Worm (Caenorhabditis elegans) whole organism, L3 larva: Measurements from ENCODE around the gene taf-6.1.
A peak's percentile ranks its signal among the peaks of the same experiment; 100 is the strongest.

Experiments
- R02D3.7 ChIP-seq: fragments of 150-350 bp; optimal IDR thresholded peaks from 2 replicates; lab custom pipeline; 2014; ENCODE audit warnings: missing biosample characterization, missing genetic modification characterization
- aly-2 ChIP-seq: fragments of 150-350 bp; optimal IDR thresholded peaks from 2 replicates; lab custom pipeline; 2014; ENCODE audit warnings: missing biosample characterization, missing genetic modification characterization
- ama-1 ChIP-seq: fragments of 150-350 bp; optimal IDR thresholded peaks from 2 replicates; lab custom pipeline; 2018
- ceh-16 ChIP-seq: sonication (generic microtip); optimal IDR thresholded peaks from 2 replicates; lab custom pipeline; 2017; ENCODE audit warnings: missing biosample characterization, missing genetic modification characterization
- ceh-28 ChIP-seq: fragments of 150-350 bp; optimal IDR thresholded peaks from 2 replicates; lab custom pipeline; 2014; ENCODE audit warnings: missing biosample characterization, missing genetic modification reagents, missing genetic modification characterization
- ceh-9 ChIP-seq: sonication (generic microtip); optimal IDR thresholded peaks from 2 replicates; lab custom pipeline; 2018; ENCODE audit warnings: missing biosample characterization, missing genetic modification characterization
- daf-12 ChIP-seq: fragments of 150-350 bp; optimal IDR thresholded peaks from 2 replicates; lab custom pipeline; 2014; ENCODE audit warnings: missing biosample characterization, missing genetic modification reagents, missing genetic modification characterization
- egl-27 ChIP-seq: sonication (generic microtip); optimal IDR thresholded peaks from 4 replicates; lab custom pipeline; 2017; ENCODE audit warnings: missing biosample characterization, missing genetic modification reagents, missing genetic modification characterization
- egl-5 ChIP-seq: fragments of 150-350 bp; optimal IDR thresholded peaks from 2 replicates; lab custom pipeline; 2017; ENCODE audit warnings: missing biosample characterization, missing genetic modification reagents, missing genetic modification characterization, inconsistent platforms
- elt-1 ChIP-seq: fragments of 150-350 bp; optimal IDR thresholded peaks from 2 replicates; lab custom pipeline; 2014; ENCODE audit warnings: missing biosample characterization, missing genetic modification characterization
- elt-2 ChIP-seq: sonication (generic microtip); optimal IDR thresholded peaks from 2 replicates; lab custom pipeline; 2016; ENCODE audit warnings: missing genetic modification reagents, mild to moderate bottlenecking, missing genetic modification characterization, missing compliant biosample characterization
- elt-3 ChIP-seq, 3 experiments: fragments of 150-350 bp in 1 of 3; sonication (generic microtip) in 2 of 3; optimal IDR thresholded peaks; 2 replicates in 2 of 3; 4 replicates in 1 of 3; lab custom pipeline; 2014 to 2017; ENCODE audit warnings: missing biosample characterization in 3 of 3, missing genetic modification characterization in 3 of 3
- eor-1 ChIP-seq, 2 experiments: fragments of 150-350 bp; optimal IDR thresholded peaks; 2 replicates each; lab custom pipeline; 2014 to 2018; ENCODE audit warnings: missing biosample characterization in 2 of 2, missing genetic modification characterization in 2 of 2
- fkh-10 ChIP-seq: sonication (generic microtip); optimal IDR thresholded peaks from 2 replicates; lab custom pipeline; 2017; ENCODE audit warnings: missing biosample characterization, missing genetic modification reagents, missing genetic modification characterization
- fkh-2 ChIP-seq: fragments of 150-350 bp; optimal IDR thresholded peaks from 2 replicates; lab custom pipeline; 2014; ENCODE audit warnings: missing biosample characterization, missing genetic modification reagents, missing genetic modification characterization
- jun-1 ChIP-seq: fragments of 150-350 bp; optimal IDR thresholded peaks from 2 replicates; lab custom pipeline; 2014; ENCODE audit warnings: missing biosample characterization, missing genetic modification reagents, missing genetic modification characterization
- lin-15B ChIP-seq: fragments of 150-350 bp; optimal IDR thresholded peaks from 2 replicates; lab custom pipeline; 2014; ENCODE audit warnings: missing biosample characterization, missing genetic modification characterization
- lsy-12 ChIP-seq: sonication (generic microtip); optimal IDR thresholded peaks from 2 replicates; lab custom pipeline; 2016; ENCODE audit warnings: mild to moderate bottlenecking, missing genetic modification characterization, missing compliant biosample characterization
- mdl-1 ChIP-seq: fragments of 150-350 bp; optimal IDR thresholded peaks from 2 replicates; lab custom pipeline; 2014; ENCODE audit warnings: missing biosample characterization, missing genetic modification characterization
- mml-1 ChIP-seq: fragments of 150-350 bp; sonication (generic microtip); optimal IDR thresholded peaks from 3 replicates; lab custom pipeline; 2014; ENCODE audit warnings: missing biosample characterization, missing genetic modification characterization
- nfya-1 ChIP-seq: sonication (generic microtip); optimal IDR thresholded peaks from 2 replicates; lab custom pipeline; 2017; ENCODE audit warnings: missing genetic modification characterization, mild to moderate bottlenecking, missing compliant biosample characterization, antibody characterized with exemption, moderate library complexity; ENCODE audit not compliant: insufficient read depth
- nhr-11 ChIP-seq: fragments of 150-350 bp; optimal IDR thresholded peaks from 2 replicates; lab custom pipeline; 2014; ENCODE audit warnings: missing biosample characterization, missing genetic modification characterization
- nhr-12 ChIP-seq: fragments of 150-350 bp; optimal IDR thresholded peaks from 2 replicates; lab custom pipeline; 2014; ENCODE audit warnings: missing biosample characterization, missing genetic modification characterization
- nhr-23 ChIP-seq: fragments of 150-350 bp; optimal IDR thresholded peaks from 2 replicates; lab custom pipeline; 2014; ENCODE audit warnings: missing biosample characterization, missing genetic modification reagents, missing genetic modification characterization
- nhr-25 ChIP-seq: sonication (generic microtip); optimal IDR thresholded peaks from 2 replicates; lab custom pipeline; 2017; ENCODE audit warnings: missing biosample characterization, missing genetic modification characterization
- nhr-28 ChIP-seq: fragments of 150-350 bp; optimal IDR thresholded peaks from 2 replicates; lab custom pipeline; 2014; ENCODE audit warnings: missing biosample characterization, missing genetic modification characterization
- nhr-67 ChIP-seq: fragments of 150-350 bp; optimal IDR thresholded peaks from 2 replicates; lab custom pipeline; 2014; ENCODE audit warnings: missing biosample characterization, missing genetic modification characterization
- pha-4 ChIP-seq: fragments of 150-350 bp; optimal IDR thresholded peaks from 2 replicates; lab custom pipeline; 2014; ENCODE audit warnings: missing biosample characterization, missing genetic modification reagents, missing genetic modification characterization
- pqm-1 ChIP-seq: fragments of 150-350 bp; optimal IDR thresholded peaks from 2 replicates; lab custom pipeline; 2017; ENCODE audit warnings: missing biosample characterization, missing genetic modification characterization, inconsistent platforms
- snpc-4 ChIP-seq: fragments of 150-350 bp; optimal IDR thresholded peaks from 2 replicates; lab custom pipeline; 2014; ENCODE audit warnings: missing biosample characterization, missing genetic modification characterization
- tbx-2 ChIP-seq: sonication (generic microtip); optimal IDR thresholded peaks from 2 replicates; lab custom pipeline; 2016; ENCODE audit warnings: mild to moderate bottlenecking, missing genetic modification characterization, missing compliant biosample characterization
- unc-39 ChIP-seq: sonication (generic microtip); optimal IDR thresholded peaks from 4 replicates; lab custom pipeline; 2017; ENCODE audit warnings: missing biosample characterization, missing genetic modification characterization
- unc-62 ChIP-seq: fragments of 150-350 bp; sonication (generic microtip); optimal IDR thresholded peaks from 4 replicates; lab custom pipeline; 2014; ENCODE audit warnings: missing biosample characterization, missing genetic modification reagents, missing genetic modification characterization
- zag-1 ChIP-seq: fragments of 150-350 bp; optimal IDR thresholded peaks from 2 replicates; lab custom pipeline; 2014; ENCODE audit warnings: missing biosample characterization, missing genetic modification characterization
- ztf-4 ChIP-seq: fragments of 150-350 bp; optimal IDR thresholded peaks from 2 replicates; lab custom pipeline; 2014; ENCODE audit warnings: missing biosample characterization, missing genetic modification characterization

The taf-6.1 gene

DNA sequence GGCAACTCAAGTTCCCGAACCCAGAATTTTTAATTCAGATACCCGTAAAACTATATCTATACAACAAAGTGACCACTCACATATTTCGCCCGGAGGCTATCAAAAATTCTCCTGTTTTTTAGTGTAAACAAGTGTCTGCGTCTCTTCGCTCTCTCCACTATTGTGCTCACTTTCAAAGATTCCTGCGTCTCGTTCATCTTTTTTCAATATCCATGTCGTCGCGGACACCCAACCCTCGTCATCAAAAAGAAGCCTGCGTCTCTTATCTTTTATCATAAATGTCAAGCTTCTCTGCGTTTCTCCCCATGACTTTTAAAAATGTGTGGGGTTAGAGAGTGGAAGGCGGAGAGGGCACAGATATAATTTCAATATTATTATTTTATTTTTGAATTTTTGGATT is 42.9 kb upstream of the taf-6.1 start (continued):
- TF ChIP-seq lsy-12 (tag; lab: Kevin White, UChicago), result no peak

DNA sequence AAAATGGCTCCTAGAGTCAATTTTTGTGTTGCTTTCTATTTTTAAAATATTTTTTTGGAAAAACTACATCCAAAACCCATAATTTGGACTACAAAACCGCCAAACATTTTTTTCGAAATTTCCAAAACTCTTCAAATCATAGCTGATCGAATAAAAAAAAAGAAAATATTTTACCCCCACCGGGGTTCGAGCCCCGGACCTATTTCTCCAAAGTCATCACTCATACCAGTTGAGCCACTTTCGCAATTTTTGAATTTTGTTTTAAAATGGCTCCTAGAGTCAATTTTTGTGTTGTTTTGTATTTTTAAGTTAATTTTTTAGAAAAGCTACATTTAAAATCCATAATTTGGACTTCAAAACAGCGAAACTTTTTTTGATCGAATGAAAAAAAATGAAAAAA is 42.2 kb upstream of the taf-6.1 start:
- no peak for TF ChIP-seq unc-39 (tag; lab: Kevin White, UChicago)
- no peak for TF ChIP-seq elt-1 (tag; lab: Kevin White, UChicago)
- no peak for TF ChIP-seq eor-1 (tag; optimal IDR thresholded peaks at IDR 0.05; lab: Kevin White, UChicago)
- TF ChIP-seq daf-12 (tag; lab: Kevin White, UChicago), result no peak
- no peak for TF ChIP-seq ceh-28 (tag; lab: Kevin White, UChicago)
- no peak for TF ChIP-seq nfya-1 (tag; lab: Kevin White, UChicago)
- TF ChIP-seq, all 47 proteins: peak for 0

DNA sequence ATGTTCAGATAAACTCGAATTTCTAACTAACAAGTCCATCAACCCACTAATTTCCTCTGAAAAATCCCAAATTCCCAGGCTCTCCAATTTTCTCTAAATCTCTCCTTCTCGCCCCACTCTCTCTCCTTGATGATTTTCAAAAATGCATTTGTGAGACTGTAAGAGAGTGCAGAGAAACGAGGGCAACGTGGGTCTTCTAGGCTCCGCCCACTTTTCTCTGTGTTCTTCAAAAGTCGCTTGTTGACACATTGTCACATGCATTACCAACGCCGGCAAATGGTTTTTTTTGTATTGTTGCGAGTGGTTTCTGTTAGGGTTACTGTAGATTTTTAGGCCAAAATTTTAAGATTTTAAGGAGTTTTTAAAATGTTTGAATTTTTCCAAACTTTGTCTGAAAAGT is 41.3 kb upstream of the taf-6.1 start:
- TF ChIP-seq nhr-28 (no peak), unc-62 (GFP tag; lab: Kevin White, UChicago) (no peak), aly-2 (tag; lab: Kevin White, UChicago) (no peak), ceh-9 (tag; lab: Kevin White, UChicago) (no peak), nfya-1 (tag; lab: Kevin White, UChicago) (peak; percentile 15), daf-12 (tag; lab: Kevin White, UChicago) (no peak), lin-15B (no peak), jun-1 (tag; lab: Kevin White, UChicago) (no peak), lsy-12 (tag; lab: Kevin White, UChicago) (no peak), mdl-1 (tag; lab: Kevin White, UChicago) (no peak), ceh-16 (tag; lab: Kevin White, UChicago) (no peak), nhr-23 (peak; percentile 5), elt-3 (tag; optimal IDR thresholded peaks at IDR 0.05; lab: Kevin White, UChicago) (no peak), elt-1 (tag; lab: Kevin White, UChicago) (no peak), zag-1 (tag; lab: Kevin White, UChicago) (no peak), unc-39 (tag; lab: Kevin White, UChicago) (no peak), fkh-2 (tag; lab: Kevin White, UChicago) (no peak), egl-5 (tag; lab: Kevin White, UChicago) (peak; percentile 19), pha-4 (tag; lab: Kevin White, UChicago) (peak; percentile 10), elt-2 (no peak), mml-1 (tag; lab: Kevin White, UChicago) (no peak), ama-1 (lab: Kevin White, UChicago) (no peak), fkh-10 (GFP tag; lab: Kevin White, UChicago) (no peak), ztf-4 (tag; lab: Kevin White, UChicago) (no peak), egl-27 (tag; lab: Kevin White, UChicago) (no peak), snpc-4 (tag; lab: Kevin White, UChicago) (no peak), nhr-67 (tag; lab: Kevin White, UChicago) (no peak), nhr-11 (tag; lab: Kevin White, UChicago) (no peak)
- TF ChIP-seq, all 47 proteins: peak for 4

DNA sequence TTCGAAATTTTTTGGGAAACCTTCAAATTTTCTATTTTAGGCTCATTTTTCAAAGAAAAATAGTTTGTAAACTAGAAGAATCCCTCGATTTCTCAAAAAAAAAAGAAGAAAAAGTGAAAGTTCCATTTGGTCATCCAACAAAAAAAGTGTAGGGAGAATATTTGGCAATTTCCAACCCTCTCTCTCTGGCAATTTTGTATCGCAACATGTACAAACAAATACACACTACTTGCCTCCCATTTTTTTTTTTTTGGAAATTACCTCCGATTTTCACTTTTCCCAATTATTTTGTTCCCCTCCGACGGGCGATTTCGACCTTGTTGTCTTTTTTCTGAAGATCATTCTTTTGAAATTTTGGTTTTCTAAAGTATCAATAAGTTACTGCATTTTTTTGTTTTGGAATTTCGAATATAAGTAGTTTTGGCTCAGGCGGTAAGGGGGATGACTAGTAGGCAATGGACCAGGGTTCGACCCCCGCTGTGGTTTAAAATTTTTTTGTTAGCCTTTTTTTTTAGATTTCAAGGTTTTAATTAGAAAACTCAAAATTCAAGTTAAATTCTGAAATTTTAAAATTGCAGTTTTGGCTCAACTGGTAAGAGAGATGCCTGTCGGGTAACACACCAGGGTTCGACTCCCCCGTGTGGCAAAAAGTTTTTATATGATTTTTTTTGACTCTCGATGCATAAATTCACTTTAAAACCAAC is 39.1 kb upstream of the taf-6.1 start:
- no peak for TF ChIP-seq tbx-2
- no peak for TF ChIP-seq pqm-1 (tag; lab: Kevin White, UChicago)
- no peak for TF ChIP-seq R02D3.7 (tag; lab: Kevin White, UChicago)
- TF ChIP-seq mdl-1 (tag; lab: Kevin White, UChicago), result no peak
- TF ChIP-seq nhr-12, result no peak
- no peak for TF ChIP-seq fkh-10 (GFP tag; lab: Kevin White, UChicago)
- TF ChIP-seq nhr-25, result no peak

DNA sequence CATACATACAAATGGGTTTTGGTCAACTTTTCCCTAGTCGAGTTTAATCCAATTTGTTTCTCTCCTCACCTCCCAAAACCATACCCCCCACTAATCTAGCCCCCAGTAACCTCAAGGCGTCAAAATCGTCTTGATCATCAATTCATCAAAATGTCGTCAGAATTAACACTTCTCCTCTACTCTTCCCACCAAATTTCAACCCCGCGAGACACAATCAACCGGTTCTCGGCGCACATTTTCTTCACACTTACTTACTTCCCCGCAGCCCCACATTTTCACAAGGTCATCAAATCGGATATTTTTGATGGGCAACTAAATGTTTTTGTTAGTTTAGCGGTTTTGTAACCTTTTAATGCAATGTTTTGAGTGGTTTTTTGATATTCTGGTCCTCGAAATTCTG is 37.0 kb upstream of the taf-6.1 start:
- TF ChIP-seq nhr-23 (peak; percentile 26), unc-62 (GFP tag; lab: Kevin White, UChicago) (no peak), daf-12 (tag; lab: Kevin White, UChicago) (no peak), nhr-25 (peak; percentile 68)
